Fruit fly (Drosophila melanogaster) whole organism, embryonic: ENCODE results near the gene CG5966.

ENCODE experiments used
- CG10321 ChIP-seq: fragments of 200-800 bp; sonication (Bioruptor generic); IDR thresholded peaks from 2 replicates; pipeline ENCODE4 v1.3.6; 2022; ENCODE audit warnings: missing biosample characterization, missing genetic modification characterization
- CG10366 ChIP-seq: fragments of 200-800 bp; sonication (Bioruptor generic); IDR thresholded peaks from 2 replicates; pipeline ENCODE4 v1.3.6; 2022; ENCODE audit warnings: missing biosample characterization, missing genetic modification characterization
- CG10654 ChIP-seq: fragments of 200-800 bp; sonication (Bioruptor generic); optimal IDR thresholded peaks from 2 replicates; lab custom pipeline; 2016; ENCODE audit warnings: missing biosample characterization, missing genetic modification characterization
- CG11456 ChIP-seq: fragments of 200-800 bp; sonication (Bioruptor generic); IDR thresholded peaks from 3 replicates; pipeline ENCODE4 v1.3.6; 2022; ENCODE audit warnings: missing biosample characterization, missing genetic modification characterization
- CG11504 ChIP-seq: fragments of 200-800 bp; sonication (Bioruptor generic); optimal IDR thresholded peaks from 3 replicates; lab custom pipeline; 2019; ENCODE audit warnings: missing biosample characterization, mild to moderate bottlenecking, missing genetic modification characterization, moderate library complexity
- CG18619 ChIP-seq: fragments of 200-800 bp; sonication (Bioruptor generic); optimal IDR thresholded peaks from 3 replicates; lab custom pipeline; 2017; ENCODE audit warnings: missing biosample characterization, mild to moderate bottlenecking, missing genetic modification characterization
- CG34224 ChIP-seq: fragments of 200-800 bp; sonication (Bioruptor generic); IDR thresholded peaks from 3 replicates; pipeline ENCODE4 v1.3.6; 2022; ENCODE audit warnings: missing biosample characterization, missing genetic modification characterization; ENCODE audit not compliant: partially characterized antibody
- CG4360 ChIP-seq: fragments of 200-800 bp; sonication (Bioruptor generic); IDR thresholded peaks from 2 replicates; pipeline ENCODE4 v1.3.6; 2022; ENCODE audit warnings: missing biosample characterization, missing genetic modification characterization
- CG6683 ChIP-seq: fragments of 200-800 bp; sonication (Bioruptor generic); optimal IDR thresholded peaks from 2 replicates; lab custom pipeline; 2017; ENCODE audit warnings: missing biosample characterization, mild to moderate bottlenecking, missing genetic modification characterization, missing genetic modification reagents
- CG6854 ChIP-seq: fragments of 200-800 bp; sonication (Bioruptor generic); optimal IDR thresholded peaks from 3 replicates; lab custom pipeline; 2017; ENCODE audit warnings: missing biosample characterization, mild to moderate bottlenecking, missing genetic modification characterization
- CG7556 ChIP-seq: fragments of 200-800 bp; sonication (Bioruptor generic); optimal IDR thresholded peaks from 2 replicates; lab custom pipeline; 2017; ENCODE audit warnings: missing biosample characterization, mild to moderate bottlenecking, missing genetic modification characterization
- CG7745 ChIP-seq: fragments of 200-800 bp; sonication (Bioruptor generic); optimal IDR thresholded peaks from 2 replicates; lab custom pipeline; 2018; ENCODE audit warnings: missing biosample characterization, mild to moderate bottlenecking, missing genetic modification characterization, moderate library complexity
- CG8281 ChIP-seq: fragments of 200-800 bp; sonication (Bioruptor generic); optimal IDR thresholded peaks from 2 replicates; lab custom pipeline; 2018; ENCODE audit warnings: missing biosample characterization, mild to moderate bottlenecking, missing genetic modification characterization, moderate library complexity
- Dref ChIP-seq: fragments of 200-800 bp; sonication (Bioruptor generic); IDR thresholded peaks from 2 replicates; pipeline ENCODE4 v1.3.6; 2022; ENCODE audit warnings: missing biosample characterization, missing genetic modification characterization
- GATAe ChIP-seq: fragments of 200-800 bp; sonication (Bioruptor generic); conservative IDR thresholded peaks from 2 replicates; pipeline ENCODE4 v1.3.6; 2022; ENCODE audit warnings: missing biosample characterization, missing genetic modification characterization
- MBD-R2 ChIP-seq: fragments of 200-800 bp; sonication (Bioruptor generic); IDR thresholded peaks from 2 replicates; pipeline ENCODE4 v1.3.6; 2022; ENCODE audit warnings: missing biosample characterization, missing genetic modification characterization
- Meics ChIP-seq: fragments of 200-800 bp; sonication (Bioruptor generic); optimal IDR thresholded peaks from 2 replicates; lab custom pipeline; 2017; ENCODE audit warnings: missing biosample characterization, mild to moderate bottlenecking, missing genetic modification characterization
- Nf-YB ChIP-seq: fragments of 200-800 bp; sonication (Bioruptor generic); optimal IDR thresholded peaks from 3 replicates; lab custom pipeline; 2019; ENCODE audit warnings: missing biosample characterization, mild to moderate bottlenecking, missing genetic modification characterization, moderate library complexity
- Opbp ChIP-seq: fragments of 200-800 bp; sonication (Bioruptor generic); IDR thresholded peaks from 3 replicates; pipeline ENCODE4 v1.3.6; 2022; ENCODE audit warnings: missing biosample characterization, missing genetic modification characterization; ENCODE audit not compliant: partially characterized antibody
- Poxn ChIP-seq: fragments of 200-800 bp; sonication (Bioruptor generic); IDR thresholded peaks from 2 replicates; pipeline ENCODE4 v1.3.6; 2022; ENCODE audit warnings: missing biosample characterization, missing genetic modification characterization
- Trl ChIP-seq, 3 experiments: fragments of >200 bp in 2 of 3; fragments of 200-800 bp in 1 of 3; sonication (Bioruptor generic) in 1 of 3; optimal IDR thresholded peaks; 2 replicates in 1 of 3; 3 replicates in 2 of 3; lab custom pipeline; 2016 to 2017; ENCODE audit warnings: missing biosample characterization in 1 of 3, missing genetic modification characterization in 1 of 3
- abd-A ChIP-seq: fragments of 200-800 bp; sonication (Bioruptor generic); optimal IDR thresholded peaks from 3 replicates; lab custom pipeline; 2019; ENCODE audit warnings: missing biosample characterization, mild to moderate bottlenecking, missing genetic modification characterization, moderate library complexity
- aop ChIP-seq: fragments of 200-800 bp; sonication (Bioruptor generic); IDR thresholded peaks from 2 replicates; pipeline ENCODE4 v1.3.6; 2022; ENCODE audit warnings: missing biosample characterization, missing genetic modification characterization
- bowl ChIP-seq: fragments of 200-800 bp; sonication (Bioruptor generic); IDR thresholded peaks from 2 replicates; pipeline ENCODE4 v1.3.6; 2022; ENCODE audit warnings: missing biosample characterization, missing genetic modification characterization
- cg ChIP-seq: fragments of 200-800 bp; sonication (Bioruptor generic); optimal IDR thresholded peaks from 3 replicates; lab custom pipeline; 2019; ENCODE audit warnings: missing biosample characterization, mild to moderate bottlenecking, missing genetic modification characterization, moderate library complexity
- chm ChIP-seq: fragments of 200-800 bp; sonication (Bioruptor generic); IDR thresholded peaks from 2 replicates; pipeline ENCODE4 v1.3.6; 2022; ENCODE audit warnings: missing biosample characterization, missing genetic modification characterization
- dysf ChIP-seq: fragments of 200-800 bp; sonication (Bioruptor generic); IDR thresholded peaks from 3 replicates; pipeline ENCODE4 v1.3.6; 2022; ENCODE audit warnings: missing biosample characterization, missing genetic modification characterization
- ewg ChIP-seq: fragments of 200-800 bp; sonication (Bioruptor generic); optimal IDR thresholded peaks from 3 replicates; lab custom pipeline; 2017; ENCODE audit warnings: mild to moderate bottlenecking, missing biosample characterization, missing genetic modification reagents, missing genetic modification characterization
- gcm ChIP-seq: fragments of 200-800 bp; sonication (Bioruptor generic); optimal IDR thresholded peaks from 2 replicates; lab custom pipeline; 2019; ENCODE audit warnings: missing biosample characterization, mild to moderate bottlenecking, missing genetic modification characterization, moderate library complexity
- jigr1 ChIP-seq: fragments of 200-800 bp; sonication (Bioruptor generic); IDR thresholded peaks from 3 replicates; pipeline ENCODE4 v1.3.6; 2022; ENCODE audit warnings: missing biosample characterization, missing genetic modification characterization
- kni ChIP-seq: fragments of 200-800 bp; sonication (Bioruptor generic); optimal IDR thresholded peaks from 3 replicates; lab custom pipeline; 2017; ENCODE audit warnings: mild to moderate bottlenecking, missing biosample characterization, missing genetic modification reagents, missing genetic modification characterization
- knrl ChIP-seq: fragments of 200-800 bp; sonication (Bioruptor generic); IDR thresholded peaks from 3 replicates; pipeline ENCODE4 v1.3.6; 2022; ENCODE audit warnings: missing biosample characterization, missing genetic modification characterization; ENCODE audit not compliant: partially characterized antibody
- lov ChIP-seq, 2 experiments: fragments of 200-800 bp in 1 of 2; fragments of >200 bp in 1 of 2; sonication (Bioruptor generic) in 1 of 2; IDR thresholded peaks in 1 of 2; optimal IDR thresholded peaks in 1 of 2; 2 replicates in 1 of 2; 3 replicates in 1 of 2; pipeline versions ENCODE4 v1.3.6 to Lab custom; 2017 to 2022; ENCODE audit warnings: missing biosample characterization in 1 of 2, missing genetic modification characterization in 1 of 2
- mirr ChIP-seq: fragments of 200-800 bp; sonication (Bioruptor generic); optimal IDR thresholded peaks from 3 replicates; lab custom pipeline; 2018; ENCODE audit warnings: missing biosample characterization, mild to moderate bottlenecking, missing genetic modification characterization
- onecut ChIP-seq: fragments of 200-800 bp; sonication (Bioruptor generic); IDR thresholded peaks from 2 replicates; pipeline ENCODE4 v1.3.6; 2022; ENCODE audit warnings: missing biosample characterization, missing genetic modification characterization
- pan ChIP-seq, 4 experiments: fragments of >200 bp in 3 of 4; fragments of 200-800 bp in 1 of 4; sonication (Bioruptor generic) in 1 of 4; optimal IDR thresholded peaks in 3 of 4; IDR thresholded peaks in 1 of 4; 2 replicates each; pipeline versions ENCODE4 v1.3.6 to Lab custom; 2017 to 2022; ENCODE audit warnings: missing biosample characterization in 2 of 4, missing genetic modification characterization in 2 of 4, mixed read lengths in 1 of 4
- phol ChIP-seq: fragments of 200-800 bp; sonication (Bioruptor generic); optimal IDR thresholded peaks from 3 replicates; lab custom pipeline; 2018; ENCODE audit warnings: missing biosample characterization, mild to moderate bottlenecking, missing genetic modification characterization, moderate library complexity
- pros ChIP-seq: fragments of 200-800 bp; sonication (Bioruptor generic); optimal IDR thresholded peaks from 3 replicates; lab custom pipeline; 2019; ENCODE audit warnings: missing biosample characterization, mild to moderate bottlenecking, missing genetic modification characterization, moderate library complexity
- sqz ChIP-seq: fragments of 200-800 bp; sonication (Bioruptor generic); optimal IDR thresholded peaks from 3 replicates; lab custom pipeline; 2018; ENCODE audit warnings: missing biosample characterization, mild to moderate bottlenecking, missing genetic modification characterization
- sr ChIP-seq: fragments of 200-800 bp; sonication (Bioruptor generic); IDR thresholded peaks from 3 replicates; pipeline ENCODE4 v1.3.6; 2022; ENCODE audit warnings: missing biosample characterization, missing genetic modification characterization
- z ChIP-seq: fragments of 200-800 bp; sonication (Bioruptor generic); IDR thresholded peaks from 3 replicates; pipeline ENCODE4 v1.3.6; 2022; ENCODE audit warnings: missing biosample characterization, missing genetic modification characterization

Gene CG5966

DNA sequence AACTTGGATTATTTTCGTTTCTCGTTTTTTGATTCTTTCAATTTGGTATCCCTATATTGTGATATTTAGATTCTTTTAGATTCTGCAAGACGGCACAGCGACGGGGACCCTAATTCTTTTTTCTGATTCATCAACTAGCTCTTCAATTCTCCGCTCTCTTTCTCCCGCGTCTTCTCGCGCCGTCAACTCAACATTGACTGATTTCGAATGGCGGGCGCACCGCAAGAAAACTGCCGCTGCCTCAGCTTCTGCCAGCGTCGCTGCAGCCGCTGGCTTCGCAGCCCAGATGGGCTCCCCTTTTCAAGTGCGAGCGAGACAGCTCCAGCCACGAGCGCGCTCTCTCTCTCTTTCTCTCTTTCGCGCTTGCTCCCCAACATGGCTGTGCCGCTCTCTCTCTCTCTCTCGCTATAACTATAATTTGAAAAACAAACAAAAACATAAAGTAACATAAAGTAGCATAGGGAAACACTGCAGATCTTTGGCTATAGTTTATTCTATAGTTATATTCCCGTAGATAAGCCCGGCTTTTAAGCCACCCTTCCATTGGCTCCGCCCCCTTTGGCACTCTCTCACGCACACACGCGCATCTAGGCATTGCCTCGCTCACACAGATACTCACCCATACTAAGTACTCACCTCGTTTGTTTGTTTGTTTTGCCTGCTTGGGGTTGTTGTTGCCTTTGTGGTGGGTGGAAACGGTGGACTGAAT, 24.5 kb downstream of the CG5966 start, which contains the start of gene mab-21 (continued):
- TF ChIP-seq MBD-R2 (GFP tag; lab: Robert Waterston, UW) (no peak), CG11456 (GFP tag; lab: Robert Waterston, UW) (no peak), z (GFP tag; lab: Robert Waterston, UW) (0 out of 3 replicates have a peak, but pooled peaks have one; percentile 9), bowl (peak; percentile 15; the same call in 1 of the 2 replicates), mirr (GFP tag; lab: Kevin White, UChicago) (no peak), pros (GFP tag; lab: Kevin White, UChicago) (peak; percentile 2), CG11504 (tag; lab: Kevin White, UChicago) (no peak), lov (optimal IDR thresholded peaks at IDR 0.05; lab: Kevin White, UChicago) (no peak), lov (GFP tag; IDR thresholded peaks at IDR 0.05; lab: Robert Waterston, UW) (0 out of 3 replicates have a peak, but pooled peaks have one; percentile 17), Dref (no peak), pan (optimal IDR thresholded peaks at IDR 0.05; lab: Kevin White, UChicago) (no peak), pan (GFP tag; optimal IDR thresholded peaks at IDR 0.05 in 1 of 2, IDR thresholded peaks at IDR 0.05 in 1 of 2) (peak in 1 of 2 experiments; percentile 18), CG10321 (GFP tag; lab: Robert Waterston, UW) (peak; percentile 92), jigr1 (no peak), CG8281 (tag; lab: Kevin White, UChicago) (peak; percentile 14), CG10366 (no peak), Poxn (GFP tag; lab: Robert Waterston, UW) (no peak), sqz (GFP tag; lab: Kevin White, UChicago) (peak; percentile 14), CG6683 (GFP tag; lab: Kevin White, UChicago) (no peak), GATAe (GFP tag; lab: Robert Waterston, UW) (no peak), gcm (GFP tag; lab: Kevin White, UChicago) (no peak), CG6854 (GFP tag; lab: Kevin White, UChicago) (no peak), sr (GFP tag; lab: Robert Waterston, UW) (no peak), Meics (no peak), aop (GFP tag; lab: Robert Waterston, UW) (no peak), onecut (GFP tag; lab: Robert Waterston, UW) (0 out of 2 replicates have a peak, but pooled peaks have one; percentile 6), Nf-YB (GFP tag; lab: Kevin White, UChicago) (peak; percentile 95), CG10654 (no peak), cg (GFP tag; lab: Kevin White, UChicago) (peak; percentile 95), Trl (optimal IDR thresholded peaks at IDR 0.05; lab: Kevin White, UChicago) (peak; percentile 81 to 92), Trl (GFP tag; optimal IDR thresholded peaks at IDR 0.05; lab: Kevin White, UChicago) (peak; percentile 41), knrl (GFP tag; lab: Robert Waterston, UW) (peak; percentile 23; the same call in 1 of the 3 replicates), abd-A (tag; lab: Kevin White, UChicago) (peak; percentile 79), kni (peak; percentile 17), CG18619 (GFP tag; lab: Kevin White, UChicago) (no peak), chm (GFP tag; lab: Robert Waterston, UW) (peak; percentile 37; the same call in 1 of the 2 replicates), Opbp (GFP tag; lab: Robert Waterston, UW) (0 out of 3 replicates have a peak, but pooled peaks have one; percentile 38), CG7745 (tag; lab: Kevin White, UChicago) (no peak), ewg (GFP tag; lab: Kevin White, UChicago) (peak; percentile 0), dysf (GFP tag; lab: Robert Waterston, UW) (no peak), phol (tag; lab: Kevin White, UChicago) (peak; percentile 17), CG34224 (GFP tag; lab: Robert Waterston, UW) (0 out of 3 replicates have a peak, but pooled peaks have one; percentile 31), CG4360 (GFP tag; lab: Robert Waterston, UW) (peak; percentile 85), CG7556 (GFP tag; lab: Kevin White, UChicago) (no peak)
